Worm (Caenorhabditis elegans) whole organism, L4 larva: ENCODE data around the gene mix-1.
A peak's percentile ranks its signal among the peaks of the same experiment; 100 is the strongest.

Experiments used
- F49E8.2 ChIP-seq: sonication (generic microtip); optimal IDR thresholded peaks from 2 replicates; lab custom pipeline; 2016; ENCODE audit warnings: missing compliant biosample characterization, mild to moderate bottlenecking, missing genetic modification characterization, borderline replicate concordance
- T20F7.1 ChIP-seq: fragments of 200-800 bp; sonication (Bioruptor generic); optimal IDR thresholded peaks from 2 replicates; lab custom pipeline; 2018; ENCODE audit warnings: mild to moderate bottlenecking, missing genetic modification characterization, missing compliant biosample characterization
- T26A8.4 ChIP-seq: fragments of 200-800 bp; sonication (Bioruptor generic); IDR thresholded peaks from 2 replicates; pipeline ENCODE4 v1.3.6; 2022; ENCODE audit warnings: missing genetic modification characterization, missing compliant biosample characterization
- Y105C5A.15 ChIP-seq: fragments of 200-800 bp; sonication (Bioruptor generic); IDR thresholded peaks from 2 replicates; pipeline ENCODE4 v1.3.6; 2022; ENCODE audit warnings: missing genetic modification characterization, missing compliant biosample characterization
- Y48G9A.11 ChIP-seq: fragments of 200-800 bp; sonication (Bioruptor generic); IDR thresholded peaks from 2 replicates; pipeline ENCODE4 v1.3.6; 2022; ENCODE audit warnings: missing genetic modification reagents, missing genetic modification characterization, missing compliant biosample characterization
- Y5F2A.4 ChIP-seq: fragments of 200-800 bp; sonication (Bioruptor generic); optimal IDR thresholded peaks from 2 replicates; lab custom pipeline; 2018; ENCODE audit warnings: mild to moderate bottlenecking, missing genetic modification characterization, missing compliant biosample characterization
- ZK546.5 ChIP-seq, 2 experiments: sonication (generic microtip); optimal IDR thresholded peaks; 2 replicates each; lab custom pipeline; 2017; ENCODE audit warnings: missing biosample characterization in 2 of 2, missing genetic modification characterization in 2 of 2
- arid-1 ChIP-seq: fragments of 200-800 bp; sonication (Bioruptor generic); conservative IDR thresholded peaks from 2 replicates; pipeline ENCODE4 v1.3.6; 2022; ENCODE audit warnings: missing genetic modification reagents, missing genetic modification characterization, missing compliant biosample characterization
- ceh-20 ChIP-seq: fragments of 200-800 bp; sonication (Bioruptor generic); IDR thresholded peaks from 2 replicates; pipeline ENCODE4 v1.3.6; 2022; ENCODE audit warnings: missing genetic modification reagents, missing genetic modification characterization, missing compliant biosample characterization
- ceh-62 ChIP-seq: sonication (generic microtip); optimal IDR thresholded peaks from 2 replicates; lab custom pipeline; 2017; ENCODE audit warnings: missing biosample characterization, missing genetic modification characterization
- ceh-82 ChIP-seq: sonication (generic microtip); optimal IDR thresholded peaks from 2 replicates; lab custom pipeline; 2017; ENCODE audit warnings: missing biosample characterization, missing genetic modification characterization
- daf-12 ChIP-seq: fragments of 150-350 bp; optimal IDR thresholded peaks from 2 replicates; lab custom pipeline; 2014; ENCODE audit warnings: missing biosample characterization, missing genetic modification reagents, missing genetic modification characterization
- daf-16 ChIP-seq, 3 experiments: sonication (generic microtip); optimal IDR thresholded peaks; 2 replicates each; lab custom pipeline; 2016 to 2017; ENCODE audit warnings: missing genetic modification characterization in 3 of 3, missing genetic modification reagents in 3 of 3, mild to moderate bottlenecking in 2 of 3, missing compliant biosample characterization in 2 of 3, missing biosample characterization in 1 of 3, moderate library complexity in 1 of 3
- dmd-6 ChIP-seq: fragments of 200-800 bp; sonication (Bioruptor generic); IDR thresholded peaks from 2 replicates; pipeline ENCODE4 v1.3.6; 2022; ENCODE audit warnings: missing genetic modification reagents, missing genetic modification characterization, missing compliant biosample characterization
- dve-1 ChIP-seq: sonication (generic microtip); optimal IDR thresholded peaks from 2 replicates; lab custom pipeline; 2017; ENCODE audit warnings: antibody characterized with exemption, mild to moderate bottlenecking, missing genetic modification characterization, missing compliant biosample characterization; ENCODE audit not compliant: insufficient read depth
- fkh-10 ChIP-seq: fragments of 150-350 bp; optimal IDR thresholded peaks from 2 replicates; lab custom pipeline; 2014; ENCODE audit warnings: missing biosample characterization, missing genetic modification reagents, missing genetic modification characterization
- hlh-11 ChIP-seq: fragments of 200-800 bp; sonication (Bioruptor generic); optimal IDR thresholded peaks from 2 replicates; lab custom pipeline; 2018; ENCODE audit warnings: mild to moderate bottlenecking, missing genetic modification characterization, missing compliant biosample characterization
- lim-7 ChIP-seq: fragments of 200-800 bp; sonication (Bioruptor generic); IDR thresholded peaks from 2 replicates; pipeline ENCODE4 v1.3.6; 2022; ENCODE audit warnings: missing genetic modification characterization, missing compliant biosample characterization
- lin-15B ChIP-seq: fragments of 150-350 bp; sonication (generic microtip); optimal IDR thresholded peaks from 3 replicates; lab custom pipeline; 2014; ENCODE audit warnings: missing biosample characterization, missing genetic modification characterization
- lin-39 ChIP-seq: fragments of 150-350 bp; optimal IDR thresholded peaks from 2 replicates; lab custom pipeline; 2014; ENCODE audit warnings: missing biosample characterization, missing genetic modification reagents, missing genetic modification characterization
- madf-5 ChIP-seq, 2 experiments: fragments of 200-800 bp; sonication (Bioruptor generic); IDR thresholded peaks; 2 replicates each; pipeline ENCODE4 v1.3.6; 2022; ENCODE audit warnings: missing compliant biosample characterization in 2 of 2, missing genetic modification characterization in 2 of 2
- mdt-29 ChIP-seq: fragments of 200-800 bp; sonication (Bioruptor generic); IDR thresholded peaks from 2 replicates; pipeline ENCODE4 v1.3.6; 2022; ENCODE audit warnings: missing genetic modification reagents, missing genetic modification characterization, missing compliant biosample characterization
- mxl-2 ChIP-seq: fragments of 200-800 bp; sonication (Bioruptor generic); conservative IDR thresholded peaks from 2 replicates; pipeline ENCODE4 v1.3.6; 2022; ENCODE audit warnings: missing genetic modification reagents, missing genetic modification characterization, missing compliant biosample characterization
- nhr-102 ChIP-seq: sonication (generic microtip); optimal IDR thresholded peaks from 2 replicates; lab custom pipeline; 2016; ENCODE audit warnings: mild to moderate bottlenecking, missing genetic modification characterization, moderate library complexity, missing compliant biosample characterization
- nhr-111 ChIP-seq: fragments of 200-800 bp; sonication (Bioruptor generic); optimal IDR thresholded peaks from 2 replicates; lab custom pipeline; 2018; ENCODE audit warnings: mild to moderate bottlenecking, missing genetic modification characterization, missing compliant biosample characterization
- nhr-28 ChIP-seq: fragments of 150-350 bp; optimal IDR thresholded peaks from 2 replicates; lab custom pipeline; 2014; ENCODE audit warnings: missing biosample characterization, missing genetic modification characterization
- nhr-41 ChIP-seq: fragments of 200-800 bp; sonication (Bioruptor generic); IDR thresholded peaks from 2 replicates; pipeline ENCODE4 v1.3.6; 2022; ENCODE audit warnings: missing genetic modification reagents, missing genetic modification characterization, missing compliant biosample characterization
- nhr-42 ChIP-seq: fragments of 200-800 bp; sonication (Bioruptor generic); IDR thresholded peaks from 2 replicates; pipeline ENCODE4 v1.3.6; 2022; ENCODE audit warnings: missing genetic modification characterization, missing compliant biosample characterization
- nhr-6 ChIP-seq: fragments of 150-350 bp; optimal IDR thresholded peaks from 2 replicates; lab custom pipeline; 2014; ENCODE audit warnings: missing biosample characterization, missing genetic modification characterization
- nhr-77 ChIP-seq: fragments of 150-350 bp; optimal IDR thresholded peaks from 2 replicates; lab custom pipeline; 2014; ENCODE audit warnings: missing biosample characterization, missing genetic modification characterization
- pha-4 ChIP-seq, 2 experiments: fragments of 150-350 bp in 1 of 2; fragments of 200-800 bp in 1 of 2; sonication (Bioruptor generic) in 1 of 2; IDR thresholded peaks in 1 of 2; optimal IDR thresholded peaks in 1 of 2; 2 replicates each; pipeline versions ENCODE4 v1.3.6 to Lab custom; 2014 to 2022; ENCODE audit warnings: missing genetic modification characterization in 2 of 2, missing genetic modification reagents in 2 of 2, missing biosample characterization in 1 of 2, missing compliant biosample characterization in 1 of 2
- pqm-1 ChIP-seq: sonication (generic microtip); optimal IDR thresholded peaks from 2 replicates; lab custom pipeline; 2017; ENCODE audit warnings: missing biosample characterization, missing genetic modification characterization
- rbr-2 ChIP-seq: sonication (generic microtip); optimal IDR thresholded peaks from 2 replicates; lab custom pipeline; 2016; ENCODE audit warnings: missing genotype, missing genetic modification characterization, missing compliant biosample characterization
- sdz-12 ChIP-seq: fragments of 200-800 bp; sonication (Bioruptor generic); optimal IDR thresholded peaks from 2 replicates; lab custom pipeline; 2018; ENCODE audit warnings: mild to moderate bottlenecking, missing genetic modification characterization, missing compliant biosample characterization
- set-16 ChIP-seq: fragments of 200-800 bp; sonication (Bioruptor generic); IDR thresholded peaks from 2 replicates; pipeline ENCODE4 v1.3.6; 2022; ENCODE audit warnings: missing genetic modification reagents, missing genetic modification characterization, missing compliant biosample characterization
- snpc-1.2 ChIP-seq: fragments of 200-800 bp; sonication (Bioruptor generic); IDR thresholded peaks from 2 replicates; pipeline ENCODE4 v1.3.6; 2022; ENCODE audit warnings: missing genetic modification reagents, missing genetic modification characterization, missing compliant biosample characterization
- spr-1 ChIP-seq: sonication (generic microtip); optimal IDR thresholded peaks from 2 replicates; lab custom pipeline; 2016; ENCODE audit warnings: mild to moderate bottlenecking, missing genetic modification characterization, missing compliant biosample characterization
- tag-97 ChIP-seq: fragments of 200-800 bp; sonication (Bioruptor generic); IDR thresholded peaks from 2 replicates; pipeline ENCODE4 v1.3.6; 2022; ENCODE audit warnings: missing genetic modification characterization, missing compliant biosample characterization
- tra-1 ChIP-seq: fragments of 200-800 bp; sonication (Bioruptor generic); IDR thresholded peaks from 2 replicates; pipeline ENCODE4 v1.3.6; 2022; ENCODE audit warnings: missing genetic modification reagents, missing genetic modification characterization, missing compliant biosample characterization
- unc-130 ChIP-seq: sonication (generic microtip); optimal IDR thresholded peaks from 2 replicates; lab custom pipeline; 2016; ENCODE audit warnings: missing genetic modification reagents, missing genetic modification characterization, missing compliant biosample characterization
- unc-62 ChIP-seq, 3 experiments: fragments of 150-350 bp in 1 of 3; sonication (generic microtip); optimal IDR thresholded peaks in 2 of 3; peaks in 1 of 3; 1 replicate in 1 of 3; 2 replicates in 2 of 3; lab custom pipeline; 2014 to 2017; ENCODE audit warnings: missing biosample characterization in 3 of 3, missing genetic modification characterization in 3 of 3, missing genetic modification reagents in 3 of 3, missing genotype in 1 of 3
- zfp-3 ChIP-seq: fragments of 200-800 bp; sonication (Bioruptor generic); conservative IDR thresholded peaks from 2 replicates; pipeline ENCODE4 v1.3.6; 2022; ENCODE audit warnings: missing genetic modification reagents, missing genetic modification characterization, missing compliant biosample characterization

The mix-1 gene

DNA sequence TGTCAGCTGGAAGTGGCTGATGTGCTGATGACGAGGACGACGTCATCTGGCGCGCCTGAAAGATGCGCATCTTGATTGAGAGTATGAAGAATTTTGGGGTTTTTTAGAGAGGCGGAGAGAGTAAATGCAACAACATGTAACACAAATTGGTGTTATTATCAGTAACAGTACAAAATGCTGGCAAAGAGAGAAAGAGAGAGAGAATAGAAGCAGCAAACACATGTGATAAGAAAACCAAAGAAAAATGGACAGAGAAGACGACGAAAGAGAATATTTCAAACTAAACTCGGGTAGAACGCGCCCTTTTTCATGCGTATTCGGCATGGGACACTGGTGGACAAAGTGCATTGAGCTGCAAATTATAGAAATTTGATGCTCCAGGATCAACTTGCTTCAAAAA is 36.8 kb downstream of the mix-1 start, which contains the start of gene M106.3 (continued):
- TF ChIP-seq dve-1 (tag; lab: Kevin White, UChicago) (peak; percentile 7), nhr-28 (tag; lab: Kevin White, UChicago) (peak; percentile 85), nhr-102 (tag; lab: Kevin White, UChicago) (no peak), mxl-2 (GFP tag; lab: Robert Waterston, UW) (no peak), snpc-1.2 (GFP tag; lab: Robert Waterston, UW) (no peak), dmd-6 (peak; percentile 74), daf-12 (no peak), ceh-20 (GFP tag; lab: Robert Waterston, UW) (no peak), fkh-10 (GFP tag; lab: Kevin White, UChicago) (no peak), lim-7 (GFP tag; lab: Robert Waterston, UW) (no peak), Y48G9A.11 (no peak), tra-1 (GFP tag; lab: Robert Waterston, UW) (0 out of 2 replicates have a peak, but pooled peaks have one; percentile 25), mdt-29 (GFP tag; lab: Robert Waterston, UW) (no peak), nhr-42 (GFP tag; lab: Robert Waterston, UW) (no peak), sdz-12 (GFP tag; lab: Kevin White, UChicago) (no peak), hlh-11 (tag; lab: Kevin White, UChicago) (peak; percentile 55), pqm-1 (tag; lab: Kevin White, UChicago) (peak; percentile 87), unc-62 (GFP tag; optimal IDR thresholded peaks at IDR 0.05 in 1 of 2; lab: Kevin White, UChicago) (no peak), unc-62 (tag; optimal IDR thresholded peaks at IDR 0.05; lab: Kevin White, UChicago) (no peak), daf-16 (GFP tag; optimal IDR thresholded peaks at IDR 0.05; lab: Kevin White, UChicago) (no peak), daf-16 (tag; optimal IDR thresholded peaks at IDR 0.05; lab: Kevin White, UChicago) (peak; percentile 43), unc-130 (GFP tag; lab: Kevin White, UChicago) (no peak)
- TF ChIP-seq, all 104 proteins: peak for 11

DNA sequence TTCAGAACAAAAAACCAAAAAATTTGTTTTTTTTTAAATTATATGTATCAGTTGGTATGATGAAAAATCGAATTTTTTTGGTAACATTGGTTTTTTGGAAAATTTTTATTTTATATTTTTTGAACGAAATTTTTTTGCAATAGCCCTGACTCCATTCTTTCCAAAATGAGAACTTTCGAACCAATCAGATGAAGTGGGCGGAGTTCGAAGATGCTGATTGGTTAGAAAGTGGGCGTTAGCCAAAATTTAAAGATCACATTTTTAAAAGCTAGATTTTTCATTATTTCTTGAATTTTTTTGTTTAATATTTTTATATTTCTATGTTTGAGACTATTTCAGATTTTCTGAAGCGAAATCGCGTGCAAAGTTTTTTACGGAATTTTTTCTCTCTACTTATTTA is 37.3 kb downstream of the mix-1 start:
- TF ChIP-seq lin-15B: no peak
- TF ChIP-seq unc-62 (GFP tag; optimal IDR thresholded peaks at IDR 0.05 in 1 of 2; lab: Kevin White, UChicago): peak in 1 of 2 experiments; percentile 57
- TF ChIP-seq unc-62 (tag; optimal IDR thresholded peaks at IDR 0.05; lab: Kevin White, UChicago): no peak

DNA sequence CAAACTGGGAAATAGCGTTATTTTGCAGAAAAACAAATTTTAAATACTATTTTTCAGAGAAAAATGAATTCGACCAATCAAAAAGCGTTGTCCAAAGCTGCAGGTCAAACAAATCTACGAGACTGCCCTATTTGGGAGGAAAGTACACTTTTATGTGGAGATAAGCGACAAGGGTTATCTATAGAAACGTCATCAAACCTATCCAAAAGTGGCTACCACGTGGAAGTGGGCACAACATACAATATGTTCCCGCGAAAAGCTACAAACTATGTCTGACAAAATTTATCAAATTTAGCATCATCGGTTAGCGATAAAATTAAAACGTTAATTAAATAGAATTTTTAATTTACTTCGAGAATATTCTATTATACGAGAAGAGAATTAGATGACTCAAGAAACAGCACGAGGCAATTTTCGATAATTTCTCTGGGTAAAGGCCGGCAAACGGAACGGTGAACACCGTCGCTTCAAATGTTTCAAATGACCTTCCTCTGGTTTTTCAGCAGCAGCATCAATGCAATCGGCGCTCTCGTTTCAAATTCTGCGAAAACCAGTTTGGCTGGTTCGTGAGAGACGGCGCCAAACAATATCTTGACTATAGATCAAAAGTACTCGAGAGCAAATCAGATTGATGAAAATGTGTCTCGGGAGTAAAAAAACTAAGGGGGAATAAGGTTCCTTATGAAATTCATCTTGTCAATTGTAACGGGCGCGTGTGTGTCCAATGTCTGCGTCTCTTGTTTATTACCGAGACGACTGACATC is 37.9 kb downstream of the mix-1 start:
- TF ChIP-seq lin-39 (no peak), F49E8.2 (tag; lab: Kevin White, UChicago) (no peak), fkh-10 (GFP tag; lab: Kevin White, UChicago) (peak; percentile 32), nhr-111 (GFP tag; lab: Kevin White, UChicago) (no peak), tag-97 (GFP tag; lab: Robert Waterston, UW) (no peak), nhr-6 (tag; lab: Kevin White, UChicago) (no peak), nhr-102 (tag; lab: Kevin White, UChicago) (peak; percentile 31), unc-130 (GFP tag; lab: Kevin White, UChicago) (no peak), ceh-20 (GFP tag; lab: Robert Waterston, UW) (no peak), ZK546.5 (tag; optimal IDR thresholded peaks at IDR 0.05; lab: Kevin White, UChicago) (no peak), dmd-6 (peak; percentile 74), spr-1 (no peak), pha-4 (GFP tag; IDR thresholded peaks at IDR 0.05; lab: Robert Waterston, UW) (no peak), pha-4 (tag; optimal IDR thresholded peaks at IDR 0.05; lab: Kevin White, UChicago) (no peak), lin-15B (no peak), nhr-41 (no peak), Y105C5A.15 (GFP tag; lab: Robert Waterston, UW) (no peak), dve-1 (tag; lab: Kevin White, UChicago) (peak; percentile 77), arid-1 (GFP tag; lab: Robert Waterston, UW) (no peak), ceh-62 (no peak), rbr-2 (tag; lab: Kevin White, UChicago) (no peak), nhr-42 (GFP tag; lab: Robert Waterston, UW) (no peak), zfp-3 (GFP tag; lab: Robert Waterston, UW) (no peak), madf-5 (GFP tag; IDR thresholded peaks at IDR 0.05; lab: Robert Waterston, UW) (no peak), daf-16 (GFP tag; optimal IDR thresholded peaks at IDR 0.05; lab: Kevin White, UChicago) (no peak), daf-16 (tag; optimal IDR thresholded peaks at IDR 0.05; lab: Kevin White, UChicago) (peak; percentile 62), ceh-82 (no peak), set-16 (GFP tag; lab: Robert Waterston, UW) (0 out of 2 replicates have a peak, but pooled peaks have one; percentile 13), nhr-77 (tag; lab: Kevin White, UChicago) (no peak), Y5F2A.4 (GFP tag; lab: Kevin White, UChicago) (no peak), T26A8.4 (GFP tag; lab: Robert Waterston, UW) (no peak), T20F7.1 (peak; percentile 17)
